Worm (Caenorhabditis elegans) whole organism, L4 larva: ENCODE data around the gene npp-5.

Experiments used
- D1046.2 ChIP-seq: fragments of 200-800 bp; sonication (Bioruptor generic); IDR thresholded peaks from 2 replicates; pipeline ENCODE4 v1.3.6; 2022; ENCODE audit warnings: missing genetic modification characterization, missing compliant biosample characterization
- F10B5.3 ChIP-seq: sonication (generic microtip); optimal IDR thresholded peaks from 2 replicates; lab custom pipeline; 2016; ENCODE audit warnings: mild to moderate bottlenecking, missing genetic modification characterization, missing compliant biosample characterization
- F44E2.7 ChIP-seq: fragments of 200-800 bp; sonication (Bioruptor generic); IDR thresholded peaks from 2 replicates; pipeline ENCODE4 v2.1.2; 2022; ENCODE audit warnings: missing genetic modification characterization, missing compliant biosample characterization
- Y48G9A.11 ChIP-seq: fragments of 200-800 bp; sonication (Bioruptor generic); IDR thresholded peaks from 2 replicates; pipeline ENCODE4 v1.3.6; 2022; ENCODE audit warnings: missing genetic modification reagents, missing genetic modification characterization, missing compliant biosample characterization
- ZK546.5 ChIP-seq, 2 experiments: sonication (generic microtip); optimal IDR thresholded peaks; 2 replicates each; lab custom pipeline; 2017; ENCODE audit warnings: missing biosample characterization in 2 of 2, missing genetic modification characterization in 2 of 2
- aha-1 ChIP-seq: fragments of 150-350 bp; peaks from one replicate; lab custom pipeline; 2014; ENCODE audit warnings: missing biosample characterization, missing genetic modification characterization
- aly-2 ChIP-seq: sonication (generic microtip); optimal IDR thresholded peaks from 2 replicates; lab custom pipeline; 2018; ENCODE audit warnings: missing biosample characterization, missing genetic modification characterization
- arid-1 ChIP-seq: fragments of 200-800 bp; sonication (Bioruptor generic); conservative IDR thresholded peaks from 2 replicates; pipeline ENCODE4 v1.3.6; 2022; ENCODE audit warnings: missing genetic modification reagents, missing genetic modification characterization, missing compliant biosample characterization
- ceh-20 ChIP-seq: fragments of 200-800 bp; sonication (Bioruptor generic); IDR thresholded peaks from 2 replicates; pipeline ENCODE4 v1.3.6; 2022; ENCODE audit warnings: missing genetic modification reagents, missing genetic modification characterization, missing compliant biosample characterization
- ceh-28 ChIP-seq: fragments of 150-350 bp; optimal IDR thresholded peaks from 2 replicates; lab custom pipeline; 2014; ENCODE audit warnings: missing biosample characterization, missing genetic modification reagents, missing genetic modification characterization
- ceh-82 ChIP-seq: sonication (generic microtip); optimal IDR thresholded peaks from 2 replicates; lab custom pipeline; 2017; ENCODE audit warnings: missing biosample characterization, missing genetic modification characterization
- cey-2 ChIP-seq: sonication (generic microtip); optimal IDR thresholded peaks from 3 replicates; lab custom pipeline; 2017; ENCODE audit warnings: missing genetic modification characterization, mild to moderate bottlenecking, missing compliant biosample characterization, antibody characterized with exemption, borderline replicate concordance; ENCODE audit not compliant: insufficient read depth
- ctbp-1 ChIP-seq: fragments of 200-800 bp; sonication (Bioruptor generic); IDR thresholded peaks from 2 replicates; pipeline ENCODE4 v1.3.6; 2022; ENCODE audit warnings: missing genetic modification reagents, missing genetic modification characterization, missing compliant biosample characterization
- daf-16 ChIP-seq, 3 experiments: sonication (generic microtip); optimal IDR thresholded peaks; 2 replicates each; lab custom pipeline; 2016 to 2017; ENCODE audit warnings: missing genetic modification characterization in 3 of 3, missing genetic modification reagents in 3 of 3, mild to moderate bottlenecking in 2 of 3, missing compliant biosample characterization in 2 of 3, missing biosample characterization in 1 of 3, moderate library complexity in 1 of 3
- daf-19 ChIP-seq: fragments of 200-800 bp; sonication (Bioruptor generic); conservative IDR thresholded peaks from 2 replicates; pipeline ENCODE4 v1.3.6; 2022; ENCODE audit warnings: missing genetic modification characterization, missing compliant biosample characterization
- daf-8 ChIP-seq: fragments of 200-800 bp; sonication (Bioruptor generic); IDR thresholded peaks from 2 replicates; pipeline ENCODE4 v1.3.6; 2022; ENCODE audit warnings: missing genetic modification characterization, missing compliant biosample characterization
- dmd-9 ChIP-seq: fragments of 200-800 bp; sonication (Bioruptor generic); IDR thresholded peaks from 2 replicates; pipeline ENCODE4 v1.3.6; 2022; ENCODE audit warnings: missing genetic modification reagents, missing genetic modification characterization, missing compliant biosample characterization
- dpl-1 ChIP-seq: fragments of 150-350 bp; optimal IDR thresholded peaks from 2 replicates; lab custom pipeline; 2014; ENCODE audit warnings: missing biosample characterization, missing genetic modification reagents, missing genetic modification characterization
- dve-1 ChIP-seq: sonication (generic microtip); optimal IDR thresholded peaks from 2 replicates; lab custom pipeline; 2017; ENCODE audit warnings: antibody characterized with exemption, mild to moderate bottlenecking, missing genetic modification characterization, missing compliant biosample characterization; ENCODE audit not compliant: insufficient read depth
- fkh-10 ChIP-seq: fragments of 150-350 bp; optimal IDR thresholded peaks from 2 replicates; lab custom pipeline; 2014; ENCODE audit warnings: missing biosample characterization, missing genetic modification reagents, missing genetic modification characterization
- hif-1 ChIP-seq, 2 experiments: sonication (generic microtip); optimal IDR thresholded peaks; 2 replicates each; lab custom pipeline; 2016 to 2017; ENCODE audit warnings: missing compliant biosample characterization in 2 of 2, missing genetic modification characterization in 2 of 2, missing genetic modification reagents in 2 of 2, missing genotype in 2 of 2, mild to moderate bottlenecking in 1 of 2
- hmg-1.1 ChIP-seq: fragments of 200-800 bp; sonication (Bioruptor generic); IDR thresholded peaks from 2 replicates; pipeline ENCODE4 v1.3.6; 2022; ENCODE audit warnings: missing genetic modification reagents, missing genetic modification characterization, missing compliant biosample characterization
- jun-1 ChIP-seq: fragments of 150-350 bp; optimal IDR thresholded peaks from 2 replicates; lab custom pipeline; 2014; ENCODE audit warnings: missing biosample characterization, missing genetic modification reagents, missing genetic modification characterization
- lin-38 ChIP-seq: fragments of 200-800 bp; sonication (Bioruptor generic); IDR thresholded peaks from 2 replicates; pipeline ENCODE4 v1.3.6; 2022; ENCODE audit warnings: missing genetic modification reagents, missing genetic modification characterization, missing compliant biosample characterization
- madf-5 ChIP-seq, 2 experiments: fragments of 200-800 bp; sonication (Bioruptor generic); IDR thresholded peaks; 2 replicates each; pipeline ENCODE4 v1.3.6; 2022; ENCODE audit warnings: missing compliant biosample characterization in 2 of 2, missing genetic modification characterization in 2 of 2
- mes-2 ChIP-seq: sonication (generic microtip); optimal IDR thresholded peaks from 2 replicates; lab custom pipeline; 2016; ENCODE audit warnings: missing genotype, mild to moderate bottlenecking, missing genetic modification characterization, missing compliant biosample characterization; ENCODE audit not compliant: poor library complexity, severe bottlenecking
- nhr-10 ChIP-seq: fragments of 150-350 bp; optimal IDR thresholded peaks from 2 replicates; lab custom pipeline; 2014; ENCODE audit warnings: missing biosample characterization, missing genetic modification characterization
- nhr-102 ChIP-seq: sonication (generic microtip); optimal IDR thresholded peaks from 2 replicates; lab custom pipeline; 2016; ENCODE audit warnings: mild to moderate bottlenecking, missing genetic modification characterization, moderate library complexity, missing compliant biosample characterization
- nhr-237 ChIP-seq: sonication (generic microtip); optimal IDR thresholded peaks from 2 replicates; lab custom pipeline; 2017; ENCODE audit warnings: missing biosample characterization, missing genetic modification characterization
- nhr-28 ChIP-seq: fragments of 150-350 bp; optimal IDR thresholded peaks from 2 replicates; lab custom pipeline; 2014; ENCODE audit warnings: missing biosample characterization, missing genetic modification characterization
- pha-4 ChIP-seq, 2 experiments: fragments of 150-350 bp in 1 of 2; fragments of 200-800 bp in 1 of 2; sonication (Bioruptor generic) in 1 of 2; IDR thresholded peaks in 1 of 2; optimal IDR thresholded peaks in 1 of 2; 2 replicates each; pipeline versions ENCODE4 v1.3.6 to Lab custom; 2014 to 2022; ENCODE audit warnings: missing genetic modification characterization in 2 of 2, missing genetic modification reagents in 2 of 2, missing biosample characterization in 1 of 2, missing compliant biosample characterization in 1 of 2
- pqm-1 ChIP-seq: sonication (generic microtip); optimal IDR thresholded peaks from 2 replicates; lab custom pipeline; 2017; ENCODE audit warnings: missing biosample characterization, missing genetic modification characterization
- rbr-2 ChIP-seq: sonication (generic microtip); optimal IDR thresholded peaks from 2 replicates; lab custom pipeline; 2016; ENCODE audit warnings: missing genotype, missing genetic modification characterization, missing compliant biosample characterization
- saeg-2 ChIP-seq: fragments of 200-800 bp; sonication (Bioruptor generic); IDR thresholded peaks from 2 replicates; pipeline ENCODE4 v1.3.6; 2022; ENCODE audit warnings: missing genetic modification reagents, missing genetic modification characterization, missing compliant biosample characterization
- set-16 ChIP-seq: fragments of 200-800 bp; sonication (Bioruptor generic); IDR thresholded peaks from 2 replicates; pipeline ENCODE4 v1.3.6; 2022; ENCODE audit warnings: missing genetic modification reagents, missing genetic modification characterization, missing compliant biosample characterization
- spr-3 ChIP-seq: fragments of 200-800 bp; sonication (Bioruptor generic); optimal IDR thresholded peaks from 2 replicates; lab custom pipeline; 2018; ENCODE audit warnings: mild to moderate bottlenecking, missing genetic modification characterization, missing compliant biosample characterization
- tra-1 ChIP-seq: fragments of 200-800 bp; sonication (Bioruptor generic); IDR thresholded peaks from 2 replicates; pipeline ENCODE4 v1.3.6; 2022; ENCODE audit warnings: missing genetic modification reagents, missing genetic modification characterization, missing compliant biosample characterization
- unc-62 ChIP-seq, 3 experiments: fragments of 150-350 bp in 1 of 3; sonication (generic microtip); optimal IDR thresholded peaks in 2 of 3; peaks in 1 of 3; 1 replicate in 1 of 3; 2 replicates in 2 of 3; lab custom pipeline; 2014 to 2017; ENCODE audit warnings: missing biosample characterization in 3 of 3, missing genetic modification characterization in 3 of 3, missing genetic modification reagents in 3 of 3, missing genotype in 1 of 3
- zag-1 ChIP-seq: fragments of 150-350 bp; optimal IDR thresholded peaks from 2 replicates; lab custom pipeline; 2014; ENCODE audit warnings: missing biosample characterization, missing genetic modification characterization
- zfp-2 ChIP-seq: sonication (generic microtip); optimal IDR thresholded peaks from 2 replicates; lab custom pipeline; 2016; ENCODE audit warnings: mild to moderate bottlenecking, missing genetic modification characterization, missing compliant biosample characterization
- zfp-3 ChIP-seq: fragments of 200-800 bp; sonication (Bioruptor generic); conservative IDR thresholded peaks from 2 replicates; pipeline ENCODE4 v1.3.6; 2022; ENCODE audit warnings: missing genetic modification reagents, missing genetic modification characterization, missing compliant biosample characterization
- zip-2 ChIP-seq: fragments of 150-350 bp; optimal IDR thresholded peaks from 2 replicates; lab custom pipeline; 2014; ENCODE audit warnings: missing biosample characterization, missing genetic modification characterization
- ztf-7 ChIP-seq: fragments of 150-350 bp; optimal IDR thresholded peaks from 2 replicates; lab custom pipeline; 2014; ENCODE audit warnings: missing biosample characterization, missing genetic modification characterization

The npp-5 gene

ce11 chrII:11588304-11588703 lies 11.3 kb downstream of the npp-5 start:
- no peak for TF ChIP-seq nhr-237 (tag; lab: Kevin White, UChicago)
- TF ChIP-seq lin-38 (GFP tag; lab: Robert Waterston, UW) = no peak
- peak in 1 of 2 experiments; percentile 61 for TF ChIP-seq unc-62 (GFP tag; optimal IDR thresholded peaks at IDR 0.05 in 1 of 2; lab: Kevin White, UChicago)
- no peak for TF ChIP-seq unc-62 (tag; optimal IDR thresholded peaks at IDR 0.05; lab: Kevin White, UChicago)

DNA sequence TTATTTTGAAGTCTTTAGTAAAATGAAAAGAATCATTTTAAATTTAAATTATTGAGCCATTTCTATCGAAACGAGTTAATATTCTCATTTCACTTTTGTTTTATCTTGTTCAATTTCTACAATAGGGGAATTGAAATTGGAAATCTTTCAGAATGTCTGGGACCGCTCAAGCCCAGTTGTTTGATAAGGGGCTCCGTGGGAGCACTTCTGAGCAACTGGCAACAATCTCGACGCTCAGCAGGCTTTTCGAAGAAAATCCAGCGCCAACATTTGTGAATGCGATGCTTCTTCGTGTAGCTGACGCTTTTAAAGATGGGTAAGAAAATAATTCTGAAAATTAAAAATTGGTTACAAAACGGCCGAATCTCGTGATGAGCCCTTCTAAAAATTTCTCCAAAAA lies 16.9 kb downstream of the npp-5 start, which contains the start of gene ints-7:
TSS of gene ints-7 (plus strand) at position 152 of the 400 bp plus-strand sequence.
- no peak for TF ChIP-seq ztf-7 (tag; lab: Kevin White, UChicago)
- TF ChIP-seq lin-38 (GFP tag; lab: Robert Waterston, UW) = peak; percentile 30; the same call in 1 of the 2 replicates

- no peak for TF ChIP-seq arid-1 (GFP tag; lab: Robert Waterston, UW)
- peak; percentile 40; the same call in 1 of the 2 replicates for TF ChIP-seq hmg-1.1 (GFP tag; lab: Robert Waterston, UW)
- no peak for TF ChIP-seq spr-3 (GFP tag; lab: Kevin White, UChicago)
- peak; percentile 18 for TF ChIP-seq fkh-10 (GFP tag; lab: Kevin White, UChicago)
- no peak for TF ChIP-seq pqm-1
- no peak for TF ChIP-seq zag-1 (tag; lab: Kevin White, UChicago)
- no peak for TF ChIP-seq madf-5 (GFP tag; IDR thresholded peaks at IDR 0.05; lab: Robert Waterston, UW)
- TF ChIP-seq ceh-82 (tag; lab: Kevin White, UChicago) = no peak
- TF ChIP-seq zip-2 = no peak
- no peak for TF ChIP-seq ctbp-1 (GFP tag; lab: Robert Waterston, UW)
- no peak for TF ChIP-seq cey-2 (tag; lab: Kevin White, UChicago)
- no peak for TF ChIP-seq hif-1 (tag; optimal IDR thresholded peaks at IDR 0.05; lab: Kevin White, UChicago)
- TF ChIP-seq ceh-20 (GFP tag; lab: Robert Waterston, UW) = no peak
- TF ChIP-seq F10B5.3 (tag; lab: Kevin White, UChicago) = no peak
- no peak for TF ChIP-seq nhr-102
- no peak for TF ChIP-seq zfp-3 (GFP tag; lab: Robert Waterston, UW)
- TF ChIP-seq zfp-2 (tag; lab: Kevin White, UChicago) = no peak
- no peak for TF ChIP-seq Y48G9A.11
- TF ChIP-seq dpl-1 (GFP tag; lab: Kevin White, UChicago) = peak; percentile 65
- TF ChIP-seq ZK546.5 (tag; optimal IDR thresholded peaks at IDR 0.05; lab: Kevin White, UChicago) = no peak
- TF ChIP-seq F44E2.7 (GFP tag; lab: Robert Waterston, UW) = no peak
- peak; percentile 27 for TF ChIP-seq dve-1 (tag; lab: Kevin White, UChicago)
- TF ChIP-seq daf-19 (GFP tag; lab: Robert Waterston, UW) = no peak
- TF ChIP-seq aly-2 = no peak
- TF ChIP-seq dmd-9 (GFP tag; lab: Robert Waterston, UW) = no peak
- no peak for TF ChIP-seq rbr-2
- TF ChIP-seq mes-2 = peak; percentile 83
- TF ChIP-seq aha-1 (tag; lab: Kevin White, UChicago) = peak; percentile 56
- TF ChIP-seq tra-1 = no peak
- TF ChIP-seq jun-1 = no peak
- no peak for TF ChIP-seq daf-16 (GFP tag; optimal IDR thresholded peaks at IDR 0.05; lab: Kevin White, UChicago)
- TF ChIP-seq daf-16 (tag; optimal IDR thresholded peaks at IDR 0.05; lab: Kevin White, UChicago) = peak; percentile 16
- peak; percentile 13 for TF ChIP-seq nhr-28
- no peak for TF ChIP-seq set-16
- no peak for TF ChIP-seq daf-8
- TF ChIP-seq nhr-10 (tag; lab: Kevin White, UChicago) = no peak
- no peak for TF ChIP-seq D1046.2 (GFP tag; lab: Robert Waterston, UW)
- TF ChIP-seq saeg-2 = no peak
- TF ChIP-seq ceh-28 (tag; lab: Kevin White, UChicago) = no peak
- no peak for TF ChIP-seq pha-4 (GFP tag; IDR thresholded peaks at IDR 0.05; lab: Robert Waterston, UW)
- peak; percentile 47 for TF ChIP-seq pha-4 (tag; optimal IDR thresholded peaks at IDR 0.05; lab: Kevin White, UChicago)
- no peak for TF ChIP-seq unc-62 (GFP tag; optimal IDR thresholded peaks at IDR 0.05 in 1 of 2; lab: Kevin White, UChicago)
- no peak for TF ChIP-seq unc-62 (tag; optimal IDR thresholded peaks at IDR 0.05; lab: Kevin White, UChicago)
- TF ChIP-seq, all 104 proteins: peak for 9
These were observed 21.3 kb downstream of the npp-5 start, which contains the start of gene smc-6 for ce11 chrII:11578327-11578726. TSS of gene smc-6 (plus strand) at chrII:11578716.
